Worm (Caenorhabditis elegans) whole organism, L3 larva: ENCODE measurements around the gene gdh-1.

Source experiments
- ceh-16 ChIP-seq: sonication (generic microtip); optimal IDR thresholded peaks from 2 replicates; lab custom pipeline; 2017; ENCODE audit warnings: missing biosample characterization, missing genetic modification characterization
- egl-27 ChIP-seq: sonication (generic microtip); optimal IDR thresholded peaks from 4 replicates; lab custom pipeline; 2017; ENCODE audit warnings: missing biosample characterization, missing genetic modification reagents, missing genetic modification characterization
- elt-2 ChIP-seq: sonication (generic microtip); optimal IDR thresholded peaks from 2 replicates; lab custom pipeline; 2016; ENCODE audit warnings: missing genetic modification reagents, mild to moderate bottlenecking, missing genetic modification characterization, missing compliant biosample characterization
- mdl-1 ChIP-seq: fragments of 150-350 bp; optimal IDR thresholded peaks from 2 replicates; lab custom pipeline; 2014; ENCODE audit warnings: missing biosample characterization, missing genetic modification characterization
- nhr-77 ChIP-seq: fragments of 150-350 bp; optimal IDR thresholded peaks from 2 replicates; lab custom pipeline; 2014; ENCODE audit warnings: missing biosample characterization, missing genetic modification characterization
- snpc-4 ChIP-seq: fragments of 150-350 bp; optimal IDR thresholded peaks from 2 replicates; lab custom pipeline; 2014; ENCODE audit warnings: missing biosample characterization, missing genetic modification characterization
- zag-1 ChIP-seq: fragments of 150-350 bp; optimal IDR thresholded peaks from 2 replicates; lab custom pipeline; 2014; ENCODE audit warnings: missing biosample characterization, missing genetic modification characterization

DNA sequence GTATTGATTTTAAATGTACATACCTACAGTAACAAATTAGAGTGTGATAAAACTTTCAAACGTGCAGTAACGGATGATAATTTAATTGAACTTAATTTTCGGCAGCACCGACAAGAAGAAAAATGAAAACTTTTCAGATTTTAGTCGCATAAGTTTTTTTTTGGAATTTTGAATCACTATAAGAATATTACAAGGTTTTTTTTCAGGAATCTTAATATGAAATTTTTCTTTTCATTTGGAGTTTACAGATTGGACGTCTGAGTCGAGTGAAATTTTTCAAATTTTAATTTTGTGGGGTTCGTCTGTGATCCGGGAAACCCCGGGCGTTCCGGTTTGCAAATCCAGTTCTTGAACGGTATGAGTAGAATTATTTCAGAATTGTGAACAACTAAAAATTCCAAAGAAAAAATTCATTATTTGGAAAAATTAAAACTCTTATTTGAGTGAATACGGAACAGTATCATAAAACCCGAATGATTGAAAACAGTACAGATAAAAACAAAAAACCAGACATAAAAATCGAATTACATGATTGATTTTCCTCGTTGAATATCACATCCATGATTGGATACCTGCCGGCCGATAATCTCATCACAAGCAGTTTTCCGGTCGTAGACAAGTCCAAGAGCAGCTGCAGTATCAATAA lies 39.6 kb upstream of the gdh-1 start:
- TF ChIP-seq nhr-77 (tag; lab: Kevin White, UChicago) (no peak), zag-1 (tag; lab: Kevin White, UChicago) (no peak), elt-2 (tag; lab: Kevin White, UChicago) (peak; percentile 44), snpc-4 (tag; lab: Kevin White, UChicago) (no peak), mdl-1 (tag; lab: Kevin White, UChicago) (no peak), egl-27 (tag; lab: Kevin White, UChicago) (no peak), ceh-16 (tag; lab: Kevin White, UChicago) (no peak)
